Fruit fly (Drosophila melanogaster) whole organism: ENCODE data around the gene CG14260.
A peak's percentile ranks its signal among the peaks of the same experiment; 100 is the strongest.

Source experiments
- CG8478 ChIP-seq: fragments of >200 bp; optimal IDR thresholded peaks from 2 replicates; lab custom pipeline; 2018; ENCODE audit warnings: inconsistent platforms
- Dll ChIP-seq: fragments of >200 bp; optimal IDR thresholded peaks from 2 replicates; lab custom pipeline; 2017
- EcR ChIP-seq, 2 experiments: fragments of >200 bp; optimal IDR thresholded peaks; 2 replicates each; lab custom pipeline; 2017; ENCODE audit warnings: missing biosample characterization in 2 of 2, missing genetic modification characterization in 2 of 2, missing genetic modification reagents in 2 of 2
- pan ChIP-seq: fragments of >200 bp; optimal IDR thresholded peaks from 2 replicates; lab custom pipeline; 2017
- psq ChIP-seq: fragments of >200 bp; optimal IDR thresholded peaks from 2 replicates; lab custom pipeline; 2017
- usp ChIP-seq: fragments of >200 bp; optimal IDR thresholded peaks from 2 replicates; lab custom pipeline; 2017; ENCODE audit warnings: missing biosample characterization, missing genetic modification characterization, mixed read lengths

CG14260 gene

dm6 chr3R:27283645-27284044, 18.4 kb downstream of the CG14260 start, which contains the start of gene CG3368:
CG3368 (plus strand) TSS chr3R:27283780.
- TF ChIP-seq usp (GFP tag; lab: Kevin White, UChicago): no peak
- no peak for TF ChIP-seq EcR (GFP tag; optimal IDR thresholded peaks at IDR 0.05; lab: Kevin White, UChicago)
- TF ChIP-seq Dll (lab: Kevin White, UChicago): no peak
- no peak for TF ChIP-seq pan (lab: Kevin White, UChicago)
- TF ChIP-seq CG8478 (lab: Kevin White, UChicago): no peak
- no peak for TF ChIP-seq psq

DNA sequence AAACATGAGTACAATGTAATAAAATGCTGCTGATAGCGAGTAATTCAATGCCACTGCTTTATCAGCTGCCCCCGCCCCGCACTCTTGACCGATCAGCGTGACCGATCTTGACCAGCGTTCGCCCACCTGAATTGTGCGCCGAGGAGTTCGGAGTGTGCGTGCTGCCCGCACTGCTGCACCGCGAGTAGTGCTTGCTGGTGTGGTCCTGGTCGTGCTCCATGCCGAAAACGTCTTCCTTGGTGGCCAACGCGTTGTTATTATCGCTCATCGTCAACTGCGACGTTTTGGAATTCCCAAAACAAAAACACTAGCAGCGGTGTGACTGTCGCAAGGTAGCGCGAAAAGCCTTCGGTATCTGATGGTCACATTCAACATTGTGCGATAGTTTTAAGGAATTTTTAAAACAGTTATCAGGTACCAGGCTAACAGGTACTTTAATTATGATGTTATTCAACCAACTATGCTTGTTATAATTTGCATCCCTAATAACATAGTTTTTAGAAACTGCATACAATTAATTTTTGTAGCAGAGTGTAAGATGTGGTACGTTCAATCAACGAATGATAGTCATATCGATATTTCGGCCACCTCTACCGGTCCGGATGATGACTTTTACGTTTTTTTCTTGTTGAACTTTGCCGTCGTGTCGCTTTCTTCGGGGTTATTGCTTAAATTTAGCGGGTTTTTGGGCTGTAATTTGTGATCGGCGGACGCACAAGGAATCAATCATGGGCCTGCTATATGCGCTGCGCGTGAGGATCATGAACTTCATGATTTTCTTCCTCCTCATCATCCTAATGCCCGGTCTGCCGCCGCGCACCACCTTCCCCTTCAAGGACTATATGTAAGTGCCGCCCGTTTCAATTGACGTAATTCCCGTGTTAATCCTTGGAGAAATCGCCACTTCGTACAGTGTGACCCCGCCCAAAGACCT, 23.2 kb downstream of the CG14260 start, which contains the start of the genes bigmax and Hmu:
Gene bigmax, minus strand, starts transcription at position 325 of the 934 bp plus-strand sequence.
Gene Hmu, plus strand, starts transcription at position 568 of the 934 bp plus-strand sequence.
- TF ChIP-seq psq (no peak), Dll (lab: Kevin White, UChicago) (peak; percentile 34)

dm6 chr3R:27289638-27290037, 24.4 kb downstream of the CG14260 start:
- TF ChIP-seq pan (lab: Kevin White, UChicago): no peak

dm6 chr3R:27292159-27292880, 27.1 kb downstream of the CG14260 start, which contains the start of gene CG3348:
CG3348 (minus strand) TSS chr3R:27292209.
- TF ChIP-seq usp (GFP tag; lab: Kevin White, UChicago) (no peak), pan (lab: Kevin White, UChicago) (no peak), CG8478 (lab: Kevin White, UChicago) (no peak), Dll (lab: Kevin White, UChicago) (no peak), EcR (GFP tag; optimal IDR thresholded peaks at IDR 0.05; lab: Kevin White, UChicago) (no peak), psq (no peak)

- TF ChIP-seq psq: no peak
- TF ChIP-seq EcR (GFP tag; optimal IDR thresholded peaks at IDR 0.05; lab: Kevin White, UChicago): no peak
- TF ChIP-seq usp (GFP tag; lab: Kevin White, UChicago): no peak
- no peak for TF ChIP-seq CG8478 (lab: Kevin White, UChicago)
- TF ChIP-seq Dll (lab: Kevin White, UChicago): no peak
- no peak for TF ChIP-seq pan (lab: Kevin White, UChicago)
Observed at dm6 chr3R:27293065-27293464, 27.8 kb downstream of the CG14260 start.

DNA sequence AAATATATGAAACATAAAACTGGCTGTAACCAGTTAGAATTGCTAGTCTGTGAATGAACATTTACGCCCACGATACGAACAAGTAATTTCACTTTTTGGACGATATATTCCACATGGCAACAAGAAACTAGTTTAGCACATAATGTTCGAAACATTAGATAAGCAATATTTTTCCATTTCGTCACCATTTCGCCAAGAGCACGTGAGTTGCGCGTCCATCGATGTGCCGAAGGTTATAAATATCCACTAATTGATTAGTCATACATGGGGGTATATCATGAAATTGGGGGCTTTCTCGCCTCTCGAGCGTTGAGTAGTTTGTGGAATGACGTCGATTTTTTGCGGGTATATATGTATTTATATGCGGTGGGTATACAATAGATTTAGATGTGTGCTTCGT, 28.9 kb downstream of the CG14260 start:
- TF ChIP-seq EcR (GFP tag; optimal IDR thresholded peaks at IDR 0.05; lab: Kevin White, UChicago): no peak
- no peak for TF ChIP-seq pan (lab: Kevin White, UChicago)
- no peak for TF ChIP-seq psq
- TF ChIP-seq Dll (lab: Kevin White, UChicago): no peak
- no peak for TF ChIP-seq CG8478 (lab: Kevin White, UChicago)
- TF ChIP-seq usp (GFP tag; lab: Kevin White, UChicago): no peak
